Fruit fly (Drosophila melanogaster) whole organism, embryonic: ENCODE data around the gene Efr.
A peak's percentile ranks its signal among the peaks of the same experiment; 100 is the strongest.

Source experiments
- Aef1 ChIP-seq: fragments of 200-800 bp; sonication (Bioruptor generic); IDR thresholded peaks from 3 replicates; pipeline ENCODE4 v1.3.6; 2022; ENCODE audit warnings: missing biosample characterization, missing genetic modification characterization
- C15 ChIP-seq: fragments of 200-800 bp; sonication (Bioruptor generic); IDR thresholded peaks from 3 replicates; pipeline ENCODE4 v1.3.6; 2022; ENCODE audit warnings: missing biosample characterization, missing genetic modification characterization
- CG1024 ChIP-seq: fragments of 200-800 bp; sonication (Bioruptor generic); IDR thresholded peaks from 2 replicates; pipeline ENCODE4 v1.3.6; 2022; ENCODE audit warnings: missing biosample characterization, missing genetic modification characterization
- CG11696 ChIP-seq: fragments of 200-800 bp; sonication (Bioruptor generic); IDR thresholded peaks from 2 replicates; pipeline ENCODE4 v1.3.6; 2022; ENCODE audit warnings: missing biosample characterization, missing genetic modification characterization
- CG12071 ChIP-seq: fragments of 200-800 bp; sonication (Bioruptor generic); optimal IDR thresholded peaks from 3 replicates; lab custom pipeline; 2018; ENCODE audit warnings: missing biosample characterization, mild to moderate bottlenecking, missing genetic modification characterization
- CG13296 ChIP-seq: fragments of 200-800 bp; sonication (Bioruptor generic); optimal IDR thresholded peaks from 3 replicates; lab custom pipeline; 2018; ENCODE audit warnings: missing biosample characterization, mild to moderate bottlenecking, missing genetic modification characterization
- CG13775 ChIP-seq: fragments of 200-800 bp; sonication (Bioruptor generic); optimal IDR thresholded peaks from 3 replicates; lab custom pipeline; 2017; ENCODE audit warnings: missing biosample characterization, mild to moderate bottlenecking, missing genetic modification characterization
- CG14965 ChIP-seq: fragments of 200-800 bp; sonication (Bioruptor generic); optimal IDR thresholded peaks from 2 replicates; lab custom pipeline; 2016; ENCODE audit warnings: missing biosample characterization, missing genetic modification characterization, borderline replicate concordance
- CG1529 ChIP-seq: fragments of 200-800 bp; sonication (Bioruptor generic); optimal IDR thresholded peaks from 3 replicates; lab custom pipeline; 2018; ENCODE audit warnings: missing biosample characterization, missing genetic modification characterization
- CG18262 ChIP-seq: fragments of 200-800 bp; optimal IDR thresholded peaks from 3 replicates; lab custom pipeline; 2019; ENCODE audit warnings: missing biosample characterization, mild to moderate bottlenecking, missing genetic modification characterization, moderate library complexity
- CG2202 ChIP-seq: fragments of 200-800 bp; sonication (Bioruptor generic); optimal IDR thresholded peaks from 2 replicates; lab custom pipeline; 2018; ENCODE audit warnings: missing biosample characterization, mild to moderate bottlenecking, missing genetic modification characterization
- CG2678 ChIP-seq: fragments of 200-800 bp; sonication (Bioruptor generic); optimal IDR thresholded peaks from 3 replicates; lab custom pipeline; 2019; ENCODE audit warnings: missing biosample characterization, mild to moderate bottlenecking, missing genetic modification characterization, moderate library complexity
- CG32772 ChIP-seq: fragments of 200-800 bp; sonication (Bioruptor generic); IDR thresholded peaks from 2 replicates; pipeline ENCODE4 v1.3.6; 2022; ENCODE audit warnings: missing biosample characterization, missing genetic modification characterization
- CG34422 ChIP-seq: fragments of 200-800 bp; sonication (Bioruptor generic); IDR thresholded peaks from 3 replicates; pipeline ENCODE4 v1.3.6; 2022; ENCODE audit warnings: missing biosample characterization, missing genetic modification characterization
- CG42726 ChIP-seq: fragments of 200-800 bp; sonication (Bioruptor generic); IDR thresholded peaks from 2 replicates; pipeline ENCODE4 v1.3.6; 2022; ENCODE audit warnings: missing biosample characterization, missing genetic modification characterization; ENCODE audit not compliant: partially characterized antibody
- CG6813 ChIP-seq: fragments of 200-800 bp; sonication (Bioruptor generic); optimal IDR thresholded peaks from 2 replicates; lab custom pipeline; 2017; ENCODE audit warnings: missing biosample characterization, missing genetic modification characterization, mild to moderate bottlenecking, moderate library complexity, missing genetic modification reagents
- CG7987 ChIP-seq: fragments of 200-800 bp; sonication (Bioruptor generic); optimal IDR thresholded peaks from 2 replicates; lab custom pipeline; 2018; ENCODE audit warnings: missing biosample characterization, mild to moderate bottlenecking, missing genetic modification characterization, moderate library complexity
- CG9727 ChIP-seq: fragments of 200-800 bp; sonication (Bioruptor generic); optimal IDR thresholded peaks from 3 replicates; lab custom pipeline; 2017; ENCODE audit warnings: missing biosample characterization, mild to moderate bottlenecking, missing genetic modification characterization
- CHES-1-like ChIP-seq: fragments of 200-800 bp; sonication (Bioruptor generic); optimal IDR thresholded peaks from 2 replicates; lab custom pipeline; 2016; ENCODE audit warnings: missing biosample characterization, missing genetic modification characterization
- CTCF ChIP-seq: fragments of 200-800 bp; sonication (Bioruptor generic); optimal IDR thresholded peaks from 2 replicates; lab custom pipeline; 2017; ENCODE audit warnings: missing biosample characterization, mild to moderate bottlenecking, missing genetic modification characterization, moderate library complexity
- Dad ChIP-seq: fragments of 200-800 bp; sonication (Bioruptor generic); optimal IDR thresholded peaks from 3 replicates; lab custom pipeline; 2016; ENCODE audit warnings: missing biosample characterization, missing genetic modification characterization
- Elba2 ChIP-seq: fragments of 200-800 bp; sonication (Bioruptor generic); optimal IDR thresholded peaks from 3 replicates; lab custom pipeline; 2016; ENCODE audit warnings: missing biosample characterization, missing genetic modification characterization
- Fer2 ChIP-seq: fragments of 200-800 bp; sonication (Bioruptor generic); optimal IDR thresholded peaks from 2 replicates; lab custom pipeline; 2018; ENCODE audit warnings: missing biosample characterization, mild to moderate bottlenecking, missing genetic modification characterization, moderate library complexity
- HHEX ChIP-seq: fragments of 200-800 bp; sonication (Bioruptor generic); optimal IDR thresholded peaks from 3 replicates; lab custom pipeline; 2017; ENCODE audit warnings: missing biosample characterization, mild to moderate bottlenecking, missing genetic modification characterization, missing genetic modification reagents
- Hmr ChIP-seq: fragments of 200-800 bp; sonication (Bioruptor generic); optimal IDR thresholded peaks from 3 replicates; lab custom pipeline; 2017; ENCODE audit warnings: mild to moderate bottlenecking, missing biosample characterization, missing genetic modification reagents, missing genetic modification characterization
- Mes4 ChIP-seq: fragments of 200-800 bp; sonication (Bioruptor generic); optimal IDR thresholded peaks from 2 replicates; lab custom pipeline; 2016; ENCODE audit warnings: missing biosample characterization, missing genetic modification characterization
- Myb ChIP-seq: fragments of 200-800 bp; sonication (Bioruptor generic); optimal IDR thresholded peaks from 2 replicates; lab custom pipeline; 2016; ENCODE audit warnings: missing biosample characterization, missing genetic modification characterization
- Nf-YA ChIP-seq: fragments of 200-800 bp; sonication (Bioruptor generic); IDR thresholded peaks from 2 replicates; pipeline ENCODE4 v1.3.6; 2022; ENCODE audit warnings: missing biosample characterization, missing genetic modification characterization
- Oaz ChIP-seq: fragments of 200-800 bp; sonication (Bioruptor generic); IDR thresholded peaks from 2 replicates; pipeline ENCODE4 v1.3.6; 2022; ENCODE audit warnings: missing biosample characterization, missing genetic modification characterization
- Optix ChIP-seq: fragments of 200-800 bp; sonication (Bioruptor generic); IDR thresholded peaks from 3 replicates; pipeline ENCODE4 v1.3.6; 2022; ENCODE audit warnings: missing biosample characterization, missing genetic modification characterization
- Six4 ChIP-seq: fragments of 200-800 bp; sonication (Bioruptor generic); optimal IDR thresholded peaks from 2 replicates; lab custom pipeline; 2016; ENCODE audit warnings: missing biosample characterization, missing genetic modification characterization
- Sox102F ChIP-seq: fragments of 200-800 bp; sonication (Bioruptor generic); optimal IDR thresholded peaks from 2 replicates; lab custom pipeline; 2018; ENCODE audit warnings: missing biosample characterization, mild to moderate bottlenecking, missing genetic modification characterization, moderate library complexity
- Trl ChIP-seq, 3 experiments: fragments of >200 bp in 2 of 3; fragments of 200-800 bp in 1 of 3; sonication (Bioruptor generic) in 1 of 3; optimal IDR thresholded peaks; 2 replicates in 1 of 3; 3 replicates in 2 of 3; lab custom pipeline; 2016 to 2017; ENCODE audit warnings: missing biosample characterization in 1 of 3, missing genetic modification characterization in 1 of 3
- Xbp1 ChIP-seq: fragments of 200-800 bp; sonication (Bioruptor generic); optimal IDR thresholded peaks from 3 replicates; lab custom pipeline; 2016; ENCODE audit warnings: missing biosample characterization, mild to moderate bottlenecking, missing genetic modification characterization
- bab2 ChIP-seq: fragments of 200-800 bp; sonication (Bioruptor generic); optimal IDR thresholded peaks from 2 replicates; lab custom pipeline; 2016; ENCODE audit warnings: missing biosample characterization, missing genetic modification characterization
- bbx ChIP-seq: fragments of 200-800 bp; sonication (Bioruptor generic); IDR thresholded peaks from 2 replicates; pipeline ENCODE4 v1.3.6; 2022; ENCODE audit warnings: missing biosample characterization, missing genetic modification characterization; ENCODE audit not compliant: partially characterized antibody
- cg ChIP-seq: fragments of 200-800 bp; sonication (Bioruptor generic); optimal IDR thresholded peaks from 3 replicates; lab custom pipeline; 2019; ENCODE audit warnings: missing biosample characterization, mild to moderate bottlenecking, missing genetic modification characterization, moderate library complexity
- chinmo ChIP-seq: fragments of 200-800 bp; sonication (Bioruptor generic); IDR thresholded peaks from 4 replicates; pipeline ENCODE4 v1.3.6; 2022; ENCODE audit warnings: missing biosample characterization, missing genetic modification characterization; ENCODE audit not compliant: partially characterized antibody
- ci ChIP-seq: fragments of 200-800 bp; sonication (Bioruptor generic); IDR thresholded peaks from 3 replicates; pipeline ENCODE4 v1.3.6; 2022; ENCODE audit warnings: missing biosample characterization, missing genetic modification characterization
- ems ChIP-seq: fragments of 200-800 bp; sonication (Bioruptor generic); optimal IDR thresholded peaks from 3 replicates; lab custom pipeline; 2016; ENCODE audit warnings: missing biosample characterization, missing genetic modification characterization
- fu2 ChIP-seq: fragments of 200-800 bp; sonication (Bioruptor generic); optimal IDR thresholded peaks from 2 replicates; lab custom pipeline; 2016; ENCODE audit warnings: missing biosample characterization, missing genetic modification characterization
- gce ChIP-seq: fragments of 200-800 bp; sonication (Bioruptor generic); IDR thresholded peaks from 3 replicates; pipeline ENCODE4 v1.3.6; 2022; ENCODE audit warnings: missing biosample characterization, missing genetic modification characterization
- onecut ChIP-seq: fragments of 200-800 bp; sonication (Bioruptor generic); IDR thresholded peaks from 2 replicates; pipeline ENCODE4 v1.3.6; 2022; ENCODE audit warnings: missing biosample characterization, missing genetic modification characterization
- pita ChIP-seq: fragments of 200-800 bp; sonication (Bioruptor generic); optimal IDR thresholded peaks from 2 replicates; lab custom pipeline; 2017; ENCODE audit warnings: missing biosample characterization, mild to moderate bottlenecking, missing genetic modification characterization
- rib ChIP-seq: fragments of 200-800 bp; sonication (Bioruptor generic); IDR thresholded peaks from 2 replicates; pipeline ENCODE4 v1.3.6; 2022; ENCODE audit warnings: missing biosample characterization, missing genetic modification characterization
- sens ChIP-seq: fragments of 200-800 bp; sonication (Bioruptor generic); peaks from one replicate; lab custom pipeline; 2016; ENCODE audit warnings: missing biosample characterization, missing genetic modification characterization
- ssp ChIP-seq: fragments of 200-800 bp; sonication (Bioruptor generic); IDR thresholded peaks from 2 replicates; pipeline ENCODE4 v1.3.6; 2022; ENCODE audit warnings: missing biosample characterization, missing genetic modification characterization
- stc ChIP-seq: fragments of 200-800 bp; sonication (Bioruptor generic); IDR thresholded peaks from 2 replicates; pipeline ENCODE4 v1.3.6; 2022; ENCODE audit warnings: missing biosample characterization, missing genetic modification characterization
- tll ChIP-seq, 2 experiments: fragments of 200-800 bp in 1 of 2; fragments of >200 bp in 1 of 2; sonication (Bioruptor generic) in 1 of 2; optimal IDR thresholded peaks; 2 replicates each; lab custom pipeline; 2017 to 2019; ENCODE audit warnings: missing biosample characterization in 2 of 2, missing genetic modification characterization in 2 of 2, mild to moderate bottlenecking in 1 of 2, moderate library complexity in 1 of 2
- vvl ChIP-seq: fragments of 200-800 bp; sonication (Bioruptor generic); IDR thresholded peaks from 2 replicates; pipeline ENCODE4 v1.3.6; 2022; ENCODE audit warnings: missing biosample characterization, missing genetic modification characterization
- wdn ChIP-seq: fragments of 200-800 bp; sonication (Bioruptor generic); IDR thresholded peaks from 2 replicates; pipeline ENCODE4 v1.3.6; 2022; ENCODE audit warnings: missing biosample characterization, missing genetic modification characterization
- wek ChIP-seq: fragments of 200-800 bp; sonication (Bioruptor generic); optimal IDR thresholded peaks from 3 replicates; lab custom pipeline; 2018; ENCODE audit warnings: missing biosample characterization, mild to moderate bottlenecking, missing genetic modification characterization, moderate library complexity

Gene Efr

DNA sequence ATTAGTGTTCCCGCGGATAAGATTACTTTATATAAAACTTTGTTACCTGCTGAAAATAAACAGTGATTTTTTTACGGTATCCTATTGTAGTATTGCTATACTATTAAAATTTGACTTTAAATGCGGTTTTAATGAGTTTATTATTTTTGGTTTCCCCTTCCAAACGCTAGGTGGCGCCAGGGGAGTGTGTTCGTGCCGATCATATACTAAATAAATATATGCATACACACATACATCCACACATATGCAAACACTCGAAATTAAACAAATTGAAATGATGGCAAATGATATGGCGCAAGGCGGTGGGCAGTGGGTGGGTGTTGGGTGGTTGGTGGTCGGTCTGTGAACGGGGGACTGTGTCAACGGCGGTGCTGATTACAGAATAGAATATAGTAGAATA is 33.9 kb downstream of the Efr start (continued):
- TF ChIP-seq CG1529 (no peak), bab2 (no peak), ssp (no peak), Sox102F (peak; percentile 12), CG13775 (no peak), CHES-1-like (GFP tag; lab: Kevin White, UChicago) (no peak), CG6813 (GFP tag; lab: Kevin White, UChicago) (peak; percentile 8), rib (no peak), Mes4 (GFP tag; lab: Kevin White, UChicago) (no peak), C15 (no peak), wek (no peak), CG1024 (0 out of 2 replicates have a peak, but pooled peaks have one; percentile 11), CG34422 (no peak), vvl (GFP tag; lab: Robert Waterston, UW) (no peak), CTCF (peak; percentile 90), Oaz (GFP tag; lab: Robert Waterston, UW) (no peak), CG13296 (GFP tag; lab: Kevin White, UChicago) (peak; percentile 13), Xbp1 (GFP tag; lab: Kevin White, UChicago) (no peak), ci (GFP tag; lab: Robert Waterston, UW) (0 out of 3 replicates have a peak, but pooled peaks have one; percentile 27), Nf-YA (GFP tag; lab: Robert Waterston, UW) (no peak), Trl (optimal IDR thresholded peaks at IDR 0.05; lab: Kevin White, UChicago) (no peak), Trl (GFP tag; optimal IDR thresholded peaks at IDR 0.05; lab: Kevin White, UChicago) (no peak), wdn (GFP tag; lab: Robert Waterston, UW) (no peak), CG14965 (GFP tag; lab: Kevin White, UChicago) (peak; percentile 91), chinmo (GFP tag; lab: Robert Waterston, UW) (0 out of 4 replicates have a peak, but pooled peaks have one; percentile 38), CG7987 (GFP tag; lab: Kevin White, UChicago) (peak; percentile 11), tll (GFP tag; optimal IDR thresholded peaks at IDR 0.05; lab: Kevin White, UChicago) (no peak), CG2202 (tag; lab: Kevin White, UChicago) (no peak), CG12071 (GFP tag; lab: Kevin White, UChicago) (peak; percentile 16), sens (GFP tag; lab: Kevin White, UChicago) (peak; percentile 83), Myb (no peak), CG2678 (tag; lab: Kevin White, UChicago) (peak; percentile 20), CG9727 (GFP tag; lab: Kevin White, UChicago) (no peak), onecut (GFP tag; lab: Robert Waterston, UW) (peak; percentile 29), CG32772 (GFP tag; lab: Robert Waterston, UW) (no peak), fu2 (GFP tag; lab: Kevin White, UChicago) (no peak), CG11696 (GFP tag; lab: Robert Waterston, UW) (0 out of 2 replicates have a peak, but pooled peaks have one; percentile 49), Dad (no peak), Fer2 (tag; lab: Kevin White, UChicago) (no peak), cg (GFP tag; lab: Kevin White, UChicago) (peak; percentile 40), CG42726 (GFP tag; lab: Robert Waterston, UW) (no peak), Optix (GFP tag; lab: Robert Waterston, UW) (no peak), gce (no peak), CG18262 (tag; lab: Kevin White, UChicago) (no peak), HHEX (peak; percentile 44), stc (GFP tag; lab: Robert Waterston, UW) (no peak), Six4 (GFP tag; lab: Kevin White, UChicago) (no peak), Aef1 (GFP tag; lab: Robert Waterston, UW) (no peak), bbx (no peak), Hmr (peak; percentile 20), pita (GFP tag; lab: Kevin White, UChicago) (no peak), Elba2 (GFP tag; lab: Kevin White, UChicago) (no peak), ems (no peak)
